Worm (Caenorhabditis elegans): ENCODE data around the gene swsn-3.

ce11 chrIII:2780283-2780682 lies 11.8 kb upstream of the swsn-3 start:
- TF ChIP-seq hif-1 (tag; optimal IDR thresholded peaks at IDR 0.05) (no peak), ama-1 (optimal IDR thresholded peaks at IDR 0.05) (no peak), ZK546.5 (tag; optimal IDR thresholded peaks at IDR 0.05) (no peak), ceh-20 (GFP tag; IDR thresholded peaks at IDR 0.05) (no peak), ztf-7 (tag; optimal IDR thresholded peaks at IDR 0.05) (no peak), ztf-11 (tag; optimal IDR thresholded peaks at IDR 0.05) (no peak)
